Fruit fly (Drosophila melanogaster): ENCODE results near the gene fz.

- TF ChIP-seq h (optimal IDR thresholded peaks at IDR 0.05), result no peak
- no peak for TF ChIP-seq psq (optimal IDR thresholded peaks at IDR 0.05)
Measured at dm6 chr3L:14408734-14409133, 134.6 kb downstream of the fz start.

Data from Kc167 (cell line).